Worm (Caenorhabditis elegans): Measurements from ENCODE around the gene K08D8.3.

- no peak for TF ChIP-seq lsy-2 (tag; optimal IDR thresholded peaks at IDR 0.05)
- TF ChIP-seq dpl-1 (GFP tag; optimal IDR thresholded peaks at IDR 0.05), result no peak
- no peak for TF ChIP-seq snpc-4 (tag; optimal IDR thresholded peaks at IDR 0.05)
- TF ChIP-seq zfp-2 (tag; optimal IDR thresholded peaks at IDR 0.05), result no peak
- no peak for TF ChIP-seq nhr-77 (tag; optimal IDR thresholded peaks at IDR 0.05)
- TF ChIP-seq sdz-12 (GFP tag; optimal IDR thresholded peaks at IDR 0.05), result no peak
Measured at ce11 chrIV:12893166-12893565, 13.3 kb downstream of the K08D8.3 start, which contains the start of gene K08D8.12.
